1 fruit fly cellular context compared by ENCODE assay signal in the genomic region with DNA sequence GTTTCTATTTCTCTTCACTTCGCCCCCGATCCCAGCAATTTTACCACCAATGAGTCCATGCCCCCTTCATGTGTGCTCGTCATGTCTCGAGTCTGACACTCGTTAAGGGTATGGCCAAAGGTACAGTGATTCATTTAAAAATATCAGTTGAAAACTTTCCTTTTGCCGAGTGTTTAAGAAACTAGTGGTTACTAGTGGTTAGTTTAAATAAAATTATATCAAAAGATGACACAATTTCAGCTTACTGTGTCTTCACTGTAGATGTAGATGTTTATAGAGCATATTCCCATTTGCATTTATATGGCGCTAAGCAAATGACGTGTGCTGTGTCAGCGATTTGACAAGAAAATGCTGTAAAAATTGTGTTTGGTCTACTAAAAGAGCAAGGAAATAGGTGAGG.
TF ChIP-seq lines count a peak whose summit lies in the region.

No protein-coding gene starts in this region.

TF ChIP-seq in whole organism, embryonic, 481 proteins besides CTCF, POLR2A, EP300 and RAD21 (continued from another document):
- TF ChIP-seq CG12104 (GFP tag; optimal IDR thresholded peaks at IDR 0.05; lab: Kevin White, UChicago), result no peak
- peak; percentile 36 for TF ChIP-seq tap (tag; optimal IDR thresholded peaks at IDR 0.05; lab: Kevin White, UChicago)
- TF ChIP-seq sim (GFP tag; IDR thresholded peaks at IDR 0.05; lab: Robert Waterston, UW), result no peak
- TF ChIP-seq Blimp-1 (GFP tag; optimal IDR thresholded peaks at IDR 0.05; lab: Kevin White, UChicago), result peak; percentile 40
- peak; percentile 82 for TF ChIP-seq sens (GFP tag; lab: Kevin White, UChicago)
- peak; percentile 11; the same call in 2 of the 3 replicates for TF ChIP-seq CG14050 (GFP tag; IDR thresholded peaks at IDR 0.05; lab: Robert Waterston, UW)
- TF ChIP-seq CG3847 (GFP tag; IDR thresholded peaks at IDR 0.05; lab: Robert Waterston, UW), result no peak
- peak; percentile 23 for TF ChIP-seq pnt (GFP tag; optimal IDR thresholded peaks at IDR 0.05; lab: Kevin White, UChicago)
- TF ChIP-seq Bdp1 (GFP tag; optimal IDR thresholded peaks at IDR 0.05; lab: Kevin White, UChicago), result no peak
- peak; percentile 36 for TF ChIP-seq CG9932 (GFP tag; IDR thresholded peaks at IDR 0.05; lab: Robert Waterston, UW)
- peak; percentile 67 for TF ChIP-seq CG17328 (GFP tag; IDR thresholded peaks at IDR 0.05; lab: Robert Waterston, UW)
- TF ChIP-seq CG16813 (GFP tag; IDR thresholded peaks at IDR 0.05; lab: Robert Waterston, UW; ENCODE audit: partially characterized antibody), result no peak
- TF ChIP-seq Max (GFP tag; optimal IDR thresholded peaks at IDR 0.05; lab: Kevin White, UChicago), result no peak
- TF ChIP-seq Aef1 (GFP tag; IDR thresholded peaks at IDR 0.05; lab: Robert Waterston, UW), result peak; percentile 72
- TF ChIP-seq Oli (tag; optimal IDR thresholded peaks at IDR 0.05; lab: Kevin White, UChicago), result peak; percentile 15
- no peak for TF ChIP-seq rib (GFP tag; IDR thresholded peaks at IDR 0.05; lab: Robert Waterston, UW)
- TF ChIP-seq psq (GFP tag; optimal IDR thresholded peaks at IDR 0.05; lab: Kevin White, UChicago), result no peak
- TF ChIP-seq so (GFP tag; IDR thresholded peaks at IDR 0.05; lab: Robert Waterston, UW), result peak; percentile 24; the same call in 2 of the 3 replicates
- no peak for TF ChIP-seq CG13894 (tag; optimal IDR thresholded peaks at IDR 0.05; lab: Kevin White, UChicago)
- peak; percentile 44; the same call in 1 of the 3 replicates for TF ChIP-seq C15 (GFP tag; IDR thresholded peaks at IDR 0.05; lab: Robert Waterston, UW)
- peak; percentile 32; the same call in 1 of the 2 replicates for TF ChIP-seq Taf1 (GFP tag; IDR thresholded peaks at IDR 0.05; lab: Robert Waterston, UW)
- peak; percentile 10 for TF ChIP-seq ewg (GFP tag; optimal IDR thresholded peaks at IDR 0.05; lab: Kevin White, UChicago)
- no peak for TF ChIP-seq yki (optimal IDR thresholded peaks at IDR 0.05; lab: Kevin White, UChicago)
- TF ChIP-seq jigr1 (GFP tag; IDR thresholded peaks at IDR 0.05; lab: Robert Waterston, UW), result peak; percentile 44; the same call in 1 of the 3 replicates
- no peak for TF ChIP-seq CG8944 (GFP tag; optimal IDR thresholded peaks at IDR 0.05; lab: Kevin White, UChicago)
- TF ChIP-seq CG14014 (GFP tag; IDR thresholded peaks at IDR 0.05; lab: Robert Waterston, UW), result peak; percentile 45; the same call in 1 of the 2 replicates
- peak; percentile 53; the same call in 2 of the 3 replicates for TF ChIP-seq tgo (GFP tag; IDR thresholded peaks at IDR 0.05; lab: Robert Waterston, UW)
- peak; percentile 56 for TF ChIP-seq gem (tag; optimal IDR thresholded peaks at IDR 0.05; lab: Kevin White, UChicago)
- TF ChIP-seq klu (GFP tag; IDR thresholded peaks at IDR 0.05; lab: Robert Waterston, UW), result peak; percentile 25; the same call in 1 of the 2 replicates
- no peak for TF ChIP-seq Awh (GFP tag; IDR thresholded peaks at IDR 0.05; lab: Robert Waterston, UW)
- TF ChIP-seq gsb-n (tag; optimal IDR thresholded peaks at IDR 0.05; lab: Kevin White, UChicago), result no peak
- no peak for TF ChIP-seq pzg (GFP tag; optimal IDR thresholded peaks at IDR 0.05; lab: Kevin White, UChicago)
- TF ChIP-seq MBD-R2 (GFP tag; IDR thresholded peaks at IDR 0.05; lab: Robert Waterston, UW), result no peak
- no peak for TF ChIP-seq Sry-δ (GFP tag; optimal IDR thresholded peaks at IDR 0.05; lab: Kevin White, UChicago)
- TF ChIP-seq ap (GFP tag; IDR thresholded peaks at IDR 0.05; lab: Robert Waterston, UW), result peak; percentile 49; the same call in 1 of the 2 replicates
- TF ChIP-seq CG12744 (GFP tag; optimal IDR thresholded peaks at IDR 0.05; lab: Kevin White, UChicago), result no peak
- TF ChIP-seq CG9817 (tag; optimal IDR thresholded peaks at IDR 0.05; lab: Kevin White, UChicago), result peak; percentile 23
- no peak for TF ChIP-seq br (optimal IDR thresholded peaks at IDR 0.05; lab: Kevin White, UChicago)
- peak; percentile 16; the same call in 1 of the 2 replicates for TF ChIP-seq CG9215 (GFP tag; IDR thresholded peaks at IDR 0.05; lab: Robert Waterston, UW)
- no peak for TF ChIP-seq pita (GFP tag; optimal IDR thresholded peaks at IDR 0.05; lab: Kevin White, UChicago)
- no peak for TF ChIP-seq HmgZ (tag; optimal IDR thresholded peaks at IDR 0.05; lab: Kevin White, UChicago)
- no peak for TF ChIP-seq cas (GFP tag; IDR thresholded peaks at IDR 0.05; lab: Robert Waterston, UW)
- TF ChIP-seq CG10209 (GFP tag; optimal IDR thresholded peaks at IDR 0.05; lab: Kevin White, UChicago), result no peak
- no peak for TF ChIP-seq CG14965 (GFP tag; optimal IDR thresholded peaks at IDR 0.05; lab: Kevin White, UChicago; ENCODE audit: borderline replicate concordance)
- peak; percentile 9; the same call in 1 of the 3 replicates for TF ChIP-seq sr (GFP tag; IDR thresholded peaks at IDR 0.05; lab: Robert Waterston, UW)
- TF ChIP-seq CG2712 (tag; optimal IDR thresholded peaks at IDR 0.05; lab: Kevin White, UChicago), result peak; percentile 51
- TF ChIP-seq CG10959 (GFP tag; IDR thresholded peaks at IDR 0.05; lab: Robert Waterston, UW), result no peak
- no peak for TF ChIP-seq hbn (GFP tag; IDR thresholded peaks at IDR 0.05; lab: Robert Waterston, UW; ENCODE audit: partially characterized antibody)
- no peak for TF ChIP-seq Scr (GFP tag; IDR thresholded peaks at IDR 0.05; lab: Robert Waterston, UW; ENCODE audit: partially characterized antibody)
- TF ChIP-seq CG17912 (GFP tag; optimal IDR thresholded peaks at IDR 0.05; lab: Kevin White, UChicago), result no peak
- no peak for TF ChIP-seq CG4707 (GFP tag; optimal IDR thresholded peaks at IDR 0.05; lab: Kevin White, UChicago)
- peak; percentile 15 for TF ChIP-seq CG17829 (tag; optimal IDR thresholded peaks at IDR 0.05; lab: Kevin White, UChicago)
- no peak for TF ChIP-seq org-1 (GFP tag; optimal IDR thresholded peaks at IDR 0.05; lab: Kevin White, UChicago)
- no peak for TF ChIP-seq CG8281 (tag; optimal IDR thresholded peaks at IDR 0.05; lab: Kevin White, UChicago)
- TF ChIP-seq tll (GFP tag; optimal IDR thresholded peaks at IDR 0.05; lab: Kevin White, UChicago), result no peak
- no peak for TF ChIP-seq CG31365 (tag; optimal IDR thresholded peaks at IDR 0.05; lab: Kevin White, UChicago)
- peak; percentile 70; the same call in 1 of the 2 replicates for TF ChIP-seq ranshi (GFP tag; IDR thresholded peaks at IDR 0.05; lab: Robert Waterston, UW)
- peak; percentile 83 for TF ChIP-seq ase (GFP tag; IDR thresholded peaks at IDR 0.05; lab: Robert Waterston, UW)
- TF ChIP-seq CG12236 (GFP tag; optimal IDR thresholded peaks at IDR 0.05; lab: Kevin White, UChicago), result no peak
- no peak for TF ChIP-seq CkIIα-i1 (GFP tag; IDR thresholded peaks at IDR 0.05; lab: Robert Waterston, UW)
- TF ChIP-seq Side (GFP tag; optimal IDR thresholded peaks at IDR 0.05; lab: Kevin White, UChicago), result no peak
- no peak for TF ChIP-seq pan (optimal IDR thresholded peaks at IDR 0.05; lab: Kevin White, UChicago)
- TF ChIP-seq pan (GFP tag; optimal IDR thresholded peaks at IDR 0.05 in 1 of 2, IDR thresholded peaks at IDR 0.05 in 1 of 2), result peak in 1 of 2 experiments; percentile 82
- peak; percentile 19 for TF ChIP-seq Hsf (GFP tag; optimal IDR thresholded peaks at IDR 0.05; lab: Kevin White, UChicago)
- peak; percentile 8 for TF ChIP-seq Dad (GFP tag; optimal IDR thresholded peaks at IDR 0.05; lab: Kevin White, UChicago)
- no peak for TF ChIP-seq ftz-f1 (GFP tag; optimal IDR thresholded peaks at IDR 0.05; lab: Kevin White, UChicago)
- no peak for TF ChIP-seq TFAM (GFP tag; optimal IDR thresholded peaks at IDR 0.05; lab: Kevin White, UChicago)
- peak; percentile 60 for TF ChIP-seq lmd (GFP tag; IDR thresholded peaks at IDR 0.05; lab: Robert Waterston, UW)
- TF ChIP-seq slp2 (GFP tag; optimal IDR thresholded peaks at IDR 0.05; lab: Kevin White, UChicago), result no peak
- peak; percentile 90 for TF ChIP-seq Med (GFP tag; lab: Kevin White, UChicago)
- TF ChIP-seq CG10431 (GFP tag; optimal IDR thresholded peaks at IDR 0.05; lab: Kevin White, UChicago), result no peak
- peak; percentile 66 for TF ChIP-seq CG14667 (GFP tag; IDR thresholded peaks at IDR 0.05; lab: Robert Waterston, UW)
- peak in 1 of 2 experiments; percentile 17 for TF ChIP-seq Hr78 (GFP tag; optimal IDR thresholded peaks at IDR 0.05; lab: Kevin White, UChicago)
- peak; percentile 59 for TF ChIP-seq CG11696 (GFP tag; IDR thresholded peaks at IDR 0.05; lab: Robert Waterston, UW)
- peak; percentile 91 for TF ChIP-seq Ets65A (GFP tag; lab: Kevin White, UChicago)
- peak; percentile 55 for TF ChIP-seq CG32532 (GFP tag; IDR thresholded peaks at IDR 0.05; lab: Robert Waterston, UW)
- TF ChIP-seq Poxn (GFP tag; IDR thresholded peaks at IDR 0.05; lab: Robert Waterston, UW), result no peak
- TF ChIP-seq tup (GFP tag; optimal IDR thresholded peaks at IDR 0.05; lab: Kevin White, UChicago), result no peak
- peak; percentile 53 for TF ChIP-seq D19A (tag; optimal IDR thresholded peaks at IDR 0.05; lab: Kevin White, UChicago)
- no peak for TF ChIP-seq fd102C (GFP tag; optimal IDR thresholded peaks at IDR 0.05; lab: Kevin White, UChicago)
- TF ChIP-seq seq (GFP tag; IDR thresholded peaks at IDR 0.05; lab: Robert Waterston, UW), result no peak
- no peak for TF ChIP-seq CG7928 (GFP tag; optimal IDR thresholded peaks at IDR 0.05; lab: Kevin White, UChicago)
- peak; percentile 30; the same call in 1 of the 2 replicates for TF ChIP-seq Atf6 (GFP tag; IDR thresholded peaks at IDR 0.05; lab: Robert Waterston, UW)
- peak; percentile 78 for TF ChIP-seq Ptx1 (GFP tag; IDR thresholded peaks at IDR 0.05; lab: Robert Waterston, UW)
- TF ChIP-seq ssp (GFP tag; IDR thresholded peaks at IDR 0.05; lab: Robert Waterston, UW), result peak; percentile 28
- peak in 1 of 2 experiments; percentile 43 for TF ChIP-seq bsh (GFP tag; optimal IDR thresholded peaks at IDR 0.05; lab: Kevin White, UChicago)
- peak; percentile 9 for TF ChIP-seq bab2 (GFP tag; optimal IDR thresholded peaks at IDR 0.05; lab: Kevin White, UChicago)
- TF ChIP-seq exex (tag; optimal IDR thresholded peaks at IDR 0.05; lab: Kevin White, UChicago), result no peak
- no peak for TF ChIP-seq repo (GFP tag; optimal IDR thresholded peaks at IDR 0.05; lab: Kevin White, UChicago)
- no peak for TF ChIP-seq aop (GFP tag; IDR thresholded peaks at IDR 0.05; lab: Robert Waterston, UW)
- peak; percentile 26 for TF ChIP-seq CG12769 (tag; optimal IDR thresholded peaks at IDR 0.05; lab: Kevin White, UChicago)
- TF ChIP-seq CG3163 (GFP tag; optimal IDR thresholded peaks at IDR 0.05; lab: Kevin White, UChicago), result no peak
- peak; percentile 5 for TF ChIP-seq CG30403 (GFP tag; optimal IDR thresholded peaks at IDR 0.05; lab: Kevin White, UChicago)
- no peak for TF ChIP-seq knrl (GFP tag; IDR thresholded peaks at IDR 0.05; lab: Robert Waterston, UW; ENCODE audit: partially characterized antibody)
- TF ChIP-seq Lim3 (GFP tag; IDR thresholded peaks at IDR 0.05; lab: Robert Waterston, UW), result 0 out of 2 replicates have a peak, but pooled peaks have one; percentile 27
- peak; percentile 31; the same call in 1 of the 2 replicates for TF ChIP-seq peb (GFP tag; IDR thresholded peaks at IDR 0.05; lab: Robert Waterston, UW)
- peak; percentile 21; the same call in 1 of the 2 replicates for TF ChIP-seq CG32767 (GFP tag; IDR thresholded peaks at IDR 0.05; lab: Robert Waterston, UW)
- no peak for TF ChIP-seq CHES-1-like (GFP tag; optimal IDR thresholded peaks at IDR 0.05; lab: Kevin White, UChicago)
- no peak for TF ChIP-seq CG18764 (GFP tag; optimal IDR thresholded peaks at IDR 0.05; lab: Kevin White, UChicago)
- TF ChIP-seq bcd (GFP tag; optimal IDR thresholded peaks at IDR 0.05; lab: Kevin White, UChicago), result peak; percentile 21
- peak; percentile 69 for TF ChIP-seq dysf (GFP tag; IDR thresholded peaks at IDR 0.05; lab: Robert Waterston, UW)
- no peak for TF ChIP-seq CG15601 (tag; optimal IDR thresholded peaks at IDR 0.05; lab: Kevin White, UChicago)
- TF ChIP-seq E2f1 (GFP tag; IDR thresholded peaks at IDR 0.05; lab: Robert Waterston, UW), result peak; percentile 54; the same call in 1 of the 2 replicates
- peak; percentile 73; the same call in 2 of the 3 replicates for TF ChIP-seq gce (GFP tag; IDR thresholded peaks at IDR 0.05; lab: Robert Waterston, UW)
- no peak for TF ChIP-seq gfzf (GFP tag; optimal IDR thresholded peaks at IDR 0.05; lab: Kevin White, UChicago)
- peak; percentile 1 for TF ChIP-seq pum (GFP tag; optimal IDR thresholded peaks at IDR 0.05; lab: Kevin White, UChicago)
- TF ChIP-seq CG18476 (GFP tag; optimal IDR thresholded peaks at IDR 0.05; lab: Kevin White, UChicago), result no peak
- TF ChIP-seq CG11085 (GFP tag; IDR thresholded peaks at IDR 0.05; lab: Robert Waterston, UW), result 0 out of 2 replicates have a peak, but pooled peaks have one; percentile 21
- no peak for TF ChIP-seq CG15011 (GFP tag; optimal IDR thresholded peaks at IDR 0.05; lab: Kevin White, UChicago)
- peak; percentile 62 for TF ChIP-seq Ada2b (GFP tag; IDR thresholded peaks at IDR 0.05; lab: Robert Waterston, UW)
- no peak for TF ChIP-seq CG15514 (GFP tag; optimal IDR thresholded peaks at IDR 0.05; lab: Kevin White, UChicago)
- no peak for TF ChIP-seq jing (GFP tag; optimal IDR thresholded peaks at IDR 0.05; lab: Kevin White, UChicago)
- TF ChIP-seq CG11723 (GFP tag; optimal IDR thresholded peaks at IDR 0.05; lab: Kevin White, UChicago), result no peak
- peak; percentile 34 for TF ChIP-seq CG17802 (tag; optimal IDR thresholded peaks at IDR 0.05; lab: Kevin White, UChicago)
- TF ChIP-seq fd96Cb (tag; optimal IDR thresholded peaks at IDR 0.05; lab: Kevin White, UChicago), result peak; percentile 45
- peak; percentile 55 for TF ChIP-seq CG12071 (GFP tag; optimal IDR thresholded peaks at IDR 0.05; lab: Kevin White, UChicago)
- peak; percentile 66 for TF ChIP-seq CG32772 (GFP tag; IDR thresholded peaks at IDR 0.05; lab: Robert Waterston, UW)
- TF ChIP-seq vvl (GFP tag; IDR thresholded peaks at IDR 0.05; lab: Robert Waterston, UW), result peak; percentile 82
- peak; percentile 45 for TF ChIP-seq dati (GFP tag; IDR thresholded peaks at IDR 0.05; lab: Robert Waterston, UW)
- no peak for TF ChIP-seq CG12942 (GFP tag; optimal IDR thresholded peaks at IDR 0.05; lab: Kevin White, UChicago)
- no peak for TF ChIP-seq CG34376 (GFP tag; optimal IDR thresholded peaks at IDR 0.05; lab: Kevin White, UChicago)
- peak; percentile 47 for TF ChIP-seq CG17359 (tag; optimal IDR thresholded peaks at IDR 0.05; lab: Kevin White, UChicago)
- TF ChIP-seq mam (GFP tag; optimal IDR thresholded peaks at IDR 0.05; lab: Kevin White, UChicago), result peak; percentile 15
- no peak for TF ChIP-seq CG15073 (GFP tag; optimal IDR thresholded peaks at IDR 0.05; lab: Kevin White, UChicago)
- no peak for TF ChIP-seq Atf3 (GFP tag; optimal IDR thresholded peaks at IDR 0.05; lab: Kevin White, UChicago)
- peak; percentile 75 for TF ChIP-seq HLH3B (GFP tag; IDR thresholded peaks at IDR 0.05; lab: Robert Waterston, UW)
